Worm (Caenorhabditis elegans): Measurements from ENCODE around the gene Y53C12A.7.

- TF ChIP-seq pha-4 (tag; optimal IDR thresholded peaks at IDR 0.05) (peak; percentile 47), aly-2 (tag; optimal IDR thresholded peaks at IDR 0.05) (no peak), snpc-4 (tag; optimal IDR thresholded peaks at IDR 0.05) (no peak), ama-1 (optimal IDR thresholded peaks at IDR 0.05) (no peak), nhr-76 (tag; optimal IDR thresholded peaks at IDR 0.05) (no peak), daf-12 (tag; optimal IDR thresholded peaks at IDR 0.05) (no peak), skn-1 (tag; optimal IDR thresholded peaks at IDR 0.05) (no peak), ztf-11 (tag; optimal IDR thresholded peaks at IDR 0.05) (no peak), ceh-9 (tag; optimal IDR thresholded peaks at IDR 0.05) (no peak), nhr-77 (tag; optimal IDR thresholded peaks at IDR 0.05) (no peak)
Observed at ce11 chrII:9656210-9656755, 44.1 kb upstream of the Y53C12A.7 start, which contains the start of gene gstk-1.
